Worm (Caenorhabditis elegans) whole organism, L3 larva: ENCODE data around the gene F01F1.14.

Source experiments
- elt-2 ChIP-seq: sonication (generic microtip); optimal IDR thresholded peaks from 2 replicates; lab custom pipeline; 2016; ENCODE audit warnings: missing genetic modification reagents, mild to moderate bottlenecking, missing genetic modification characterization, missing compliant biosample characterization
- jun-1 ChIP-seq: fragments of 150-350 bp; optimal IDR thresholded peaks from 2 replicates; lab custom pipeline; 2014; ENCODE audit warnings: missing biosample characterization, missing genetic modification reagents, missing genetic modification characterization
- lin-15B ChIP-seq: fragments of 150-350 bp; optimal IDR thresholded peaks from 2 replicates; lab custom pipeline; 2014; ENCODE audit warnings: missing biosample characterization, missing genetic modification characterization
- lin-39 ChIP-seq: fragments of 150-350 bp; optimal IDR thresholded peaks from 2 replicates; lab custom pipeline; 2018; ENCODE audit warnings: missing biosample characterization, missing genetic modification reagents, missing genetic modification characterization
- nhr-11 ChIP-seq: fragments of 150-350 bp; optimal IDR thresholded peaks from 2 replicates; lab custom pipeline; 2014; ENCODE audit warnings: missing biosample characterization, missing genetic modification characterization
- nhr-237 ChIP-seq: fragments of 150-350 bp; optimal IDR thresholded peaks from 2 replicates; lab custom pipeline; 2014; ENCODE audit warnings: missing biosample characterization, missing genetic modification characterization
- nhr-28 ChIP-seq: fragments of 150-350 bp; optimal IDR thresholded peaks from 2 replicates; lab custom pipeline; 2014; ENCODE audit warnings: missing biosample characterization, missing genetic modification characterization
- snpc-4 ChIP-seq: fragments of 150-350 bp; optimal IDR thresholded peaks from 2 replicates; lab custom pipeline; 2014; ENCODE audit warnings: missing biosample characterization, missing genetic modification characterization
- unc-62 ChIP-seq: fragments of 150-350 bp; sonication (generic microtip); optimal IDR thresholded peaks from 4 replicates; lab custom pipeline; 2014; ENCODE audit warnings: missing biosample characterization, missing genetic modification reagents, missing genetic modification characterization

- no peak for TF ChIP-seq lin-15B (tag; lab: Kevin White, UChicago)
- no peak for TF ChIP-seq unc-62 (GFP tag; lab: Kevin White, UChicago)
- no peak for TF ChIP-seq snpc-4 (tag; lab: Kevin White, UChicago)
- TF ChIP-seq nhr-237 (tag; lab: Kevin White, UChicago), result no peak
- TF ChIP-seq nhr-11 (tag; lab: Kevin White, UChicago), result no peak
- TF ChIP-seq jun-1 (tag; lab: Kevin White, UChicago), result no peak
- no peak for TF ChIP-seq nhr-28 (tag; lab: Kevin White, UChicago)
- no peak for TF ChIP-seq elt-2 (tag; lab: Kevin White, UChicago)
- TF ChIP-seq lin-39 (tag; lab: Kevin White, UChicago), result no peak
These were observed 45.9 kb downstream of the F01F1.14 start, which contains the start of gene W04D12.1 for ce11 chrIII:5836816-5837215.
